Fruit fly (Drosophila melanogaster) whole organism, embryonic: ENCODE data around the gene Rnp4F.

Experiments
- Atf-2 ChIP-seq: fragments of 200-800 bp; sonication (Bioruptor generic); optimal IDR thresholded peaks from 2 replicates; lab custom pipeline; 2016; ENCODE audit warnings: missing biosample characterization, missing genetic modification characterization
- Atf3 ChIP-seq: fragments of 200-800 bp; sonication (Bioruptor generic); optimal IDR thresholded peaks from 3 replicates; lab custom pipeline; 2016; ENCODE audit warnings: missing biosample characterization, missing genetic modification characterization
- B-H1 ChIP-seq: fragments of 200-800 bp; sonication (Bioruptor generic); IDR thresholded peaks from 3 replicates; pipeline ENCODE4 v1.3.6; 2022; ENCODE audit warnings: missing biosample characterization, missing genetic modification characterization
- CG10366 ChIP-seq: fragments of 200-800 bp; sonication (Bioruptor generic); IDR thresholded peaks from 2 replicates; pipeline ENCODE4 v1.3.6; 2022; ENCODE audit warnings: missing biosample characterization, missing genetic modification characterization
- CG11504 ChIP-seq: fragments of 200-800 bp; sonication (Bioruptor generic); optimal IDR thresholded peaks from 3 replicates; lab custom pipeline; 2019; ENCODE audit warnings: missing biosample characterization, mild to moderate bottlenecking, missing genetic modification characterization, moderate library complexity
- CG13296 ChIP-seq: fragments of 200-800 bp; sonication (Bioruptor generic); optimal IDR thresholded peaks from 3 replicates; lab custom pipeline; 2018; ENCODE audit warnings: missing biosample characterization, mild to moderate bottlenecking, missing genetic modification characterization
- CG14441 ChIP-seq: fragments of 200-800 bp; sonication (Bioruptor generic); IDR thresholded peaks from 2 replicates; pipeline ENCODE4 v1.3.6; 2022; ENCODE audit warnings: missing biosample characterization, missing genetic modification characterization
- CG14667 ChIP-seq: fragments of 200-800 bp; sonication (Bioruptor generic); IDR thresholded peaks from 2 replicates; pipeline ENCODE4 v1.3.6; 2022; ENCODE audit warnings: missing biosample characterization, missing genetic modification characterization
- CG14710 ChIP-seq: fragments of 200-800 bp; sonication (Bioruptor generic); optimal IDR thresholded peaks from 3 replicates; lab custom pipeline; 2019; ENCODE audit warnings: missing biosample characterization, mild to moderate bottlenecking, missing genetic modification characterization, moderate library complexity
- CG15269 ChIP-seq: fragments of 200-800 bp; sonication (Bioruptor generic); optimal IDR thresholded peaks from 2 replicates; lab custom pipeline; 2018; ENCODE audit warnings: missing biosample characterization, mild to moderate bottlenecking, missing genetic modification characterization, moderate library complexity
- CG15514 ChIP-seq: fragments of 200-800 bp; sonication (Bioruptor generic); optimal IDR thresholded peaks from 3 replicates; lab custom pipeline; 2017; ENCODE audit warnings: missing biosample characterization, missing genetic modification characterization, mild to moderate bottlenecking, moderate library complexity, missing genetic modification reagents
- CG15696 ChIP-seq: fragments of 200-800 bp; sonication (Bioruptor generic); optimal IDR thresholded peaks from 2 replicates; lab custom pipeline; 2019; ENCODE audit warnings: missing biosample characterization, mild to moderate bottlenecking, missing genetic modification characterization, moderate library complexity
- CG17328 ChIP-seq: fragments of 200-800 bp; sonication (Bioruptor generic); IDR thresholded peaks from 2 replicates; pipeline ENCODE4 v1.3.6; 2022; ENCODE audit warnings: missing biosample characterization, missing genetic modification characterization
- CG2202 ChIP-seq: fragments of 200-800 bp; sonication (Bioruptor generic); optimal IDR thresholded peaks from 2 replicates; lab custom pipeline; 2018; ENCODE audit warnings: missing biosample characterization, mild to moderate bottlenecking, missing genetic modification characterization
- CG3281 ChIP-seq: fragments of 200-800 bp; sonication (Bioruptor generic); optimal IDR thresholded peaks from 3 replicates; lab custom pipeline; 2017; ENCODE audit warnings: missing biosample characterization, mild to moderate bottlenecking, missing genetic modification characterization
- CG34376 ChIP-seq: fragments of 200-800 bp; sonication (Bioruptor generic); optimal IDR thresholded peaks from 2 replicates; lab custom pipeline; 2018; ENCODE audit warnings: missing biosample characterization, mild to moderate bottlenecking, missing genetic modification characterization
- CG3838 ChIP-seq: fragments of 200-800 bp; sonication (Bioruptor generic); optimal IDR thresholded peaks from 3 replicates; lab custom pipeline; 2016; ENCODE audit warnings: missing biosample characterization, missing genetic modification characterization
- CG4328 ChIP-seq: fragments of 200-800 bp; sonication (Bioruptor generic); optimal IDR thresholded peaks from 3 replicates; lab custom pipeline; 2017; ENCODE audit warnings: missing biosample characterization, missing genetic modification reagents, missing genetic modification characterization
- CG4360 ChIP-seq: fragments of 200-800 bp; sonication (Bioruptor generic); IDR thresholded peaks from 2 replicates; pipeline ENCODE4 v1.3.6; 2022; ENCODE audit warnings: missing biosample characterization, missing genetic modification characterization
- CG6689 ChIP-seq: fragments of 200-800 bp; sonication (Bioruptor generic); IDR thresholded peaks from 2 replicates; pipeline ENCODE4 v1.3.6; 2022; ENCODE audit warnings: missing biosample characterization, missing genetic modification characterization
- CG6813 ChIP-seq: fragments of 200-800 bp; sonication (Bioruptor generic); optimal IDR thresholded peaks from 2 replicates; lab custom pipeline; 2017; ENCODE audit warnings: missing biosample characterization, missing genetic modification characterization, mild to moderate bottlenecking, moderate library complexity, missing genetic modification reagents
- CG7987 ChIP-seq: fragments of 200-800 bp; sonication (Bioruptor generic); optimal IDR thresholded peaks from 2 replicates; lab custom pipeline; 2018; ENCODE audit warnings: missing biosample characterization, mild to moderate bottlenecking, missing genetic modification characterization, moderate library complexity
- CG9727 ChIP-seq: fragments of 200-800 bp; sonication (Bioruptor generic); optimal IDR thresholded peaks from 3 replicates; lab custom pipeline; 2017; ENCODE audit warnings: missing biosample characterization, mild to moderate bottlenecking, missing genetic modification characterization
- D19A ChIP-seq: fragments of 200-800 bp; optimal IDR thresholded peaks from 3 replicates; lab custom pipeline; 2019; ENCODE audit warnings: missing biosample characterization, mild to moderate bottlenecking, missing genetic modification characterization, moderate library complexity
- Dbx ChIP-seq: fragments of 200-800 bp; sonication (Bioruptor generic); IDR thresholded peaks from 3 replicates; pipeline ENCODE4 v1.3.6; 2022; ENCODE audit warnings: missing biosample characterization, missing genetic modification characterization
- E2f2 ChIP-seq: fragments of 200-800 bp; sonication (Bioruptor generic); IDR thresholded peaks from 2 replicates; pipeline ENCODE4 v1.3.6; 2022; ENCODE audit warnings: missing biosample characterization, missing genetic modification characterization
- Ets65A ChIP-seq: fragments of 200-800 bp; sonication (Bioruptor generic); peaks from one replicate; lab custom pipeline; 2016; ENCODE audit warnings: missing biosample characterization, missing genetic modification characterization
- Hmr ChIP-seq: fragments of 200-800 bp; sonication (Bioruptor generic); optimal IDR thresholded peaks from 3 replicates; lab custom pipeline; 2017; ENCODE audit warnings: mild to moderate bottlenecking, missing biosample characterization, missing genetic modification reagents, missing genetic modification characterization
- Hr51 ChIP-seq, 2 experiments: fragments of 200-800 bp; sonication (Bioruptor generic); optimal IDR thresholded peaks; 2 replicates in 1 of 2; 3 replicates in 1 of 2; lab custom pipeline; 2016 to 2018; ENCODE audit warnings: missing biosample characterization in 2 of 2, missing genetic modification characterization in 2 of 2, mild to moderate bottlenecking in 1 of 2, moderate library complexity in 1 of 2
- Poxn ChIP-seq: fragments of 200-800 bp; sonication (Bioruptor generic); IDR thresholded peaks from 2 replicates; pipeline ENCODE4 v1.3.6; 2022; ENCODE audit warnings: missing biosample characterization, missing genetic modification characterization
- Usf ChIP-seq: fragments of 200-800 bp; sonication (Bioruptor generic); optimal IDR thresholded peaks from 2 replicates; lab custom pipeline; 2017; ENCODE audit warnings: missing genotype, missing biosample characterization, missing genetic modification characterization
- Xbp1 ChIP-seq: fragments of 200-800 bp; sonication (Bioruptor generic); optimal IDR thresholded peaks from 3 replicates; lab custom pipeline; 2016; ENCODE audit warnings: missing biosample characterization, mild to moderate bottlenecking, missing genetic modification characterization
- amos ChIP-seq: fragments of 200-800 bp; sonication (Bioruptor generic); IDR thresholded peaks from 2 replicates; pipeline ENCODE4 v1.3.6; 2022; ENCODE audit warnings: missing biosample characterization, missing genetic modification characterization; ENCODE audit not compliant: partially characterized antibody
- cad ChIP-seq: fragments of >200 bp; optimal IDR thresholded peaks from 2 replicates; lab custom pipeline; 2017; ENCODE audit warnings: missing biosample characterization, missing genetic modification characterization
- chif ChIP-seq, 2 experiments: fragments of 200-800 bp; sonication (Bioruptor generic); optimal IDR thresholded peaks; 3 replicates each; lab custom pipeline; 2016; ENCODE audit warnings: missing biosample characterization in 2 of 2, missing genetic modification characterization in 2 of 2
- dm ChIP-seq: fragments of 200-800 bp; sonication (Bioruptor generic); optimal IDR thresholded peaks from 3 replicates; lab custom pipeline; 2016; ENCODE audit warnings: missing biosample characterization, missing genetic modification characterization
- gfzf ChIP-seq: fragments of 200-800 bp; sonication (Bioruptor generic); optimal IDR thresholded peaks from 2 replicates; lab custom pipeline; 2016; ENCODE audit warnings: missing biosample characterization, mild to moderate bottlenecking, missing genetic modification characterization, moderate library complexity
- gro ChIP-seq: fragments of 200-800 bp; sonication (Bioruptor generic); optimal IDR thresholded peaks from 2 replicates; lab custom pipeline; 2016; ENCODE audit warnings: missing biosample characterization, missing genetic modification characterization
- inv ChIP-seq: fragments of 200-800 bp; sonication (Bioruptor generic); IDR thresholded peaks from 2 replicates; pipeline ENCODE4 v1.3.6; 2022; ENCODE audit warnings: missing biosample characterization, missing genetic modification characterization; ENCODE audit not compliant: partially characterized antibody
- ken ChIP-seq: fragments of 200-800 bp; sonication (Bioruptor generic); IDR thresholded peaks from 3 replicates; pipeline ENCODE4 v1.3.6; 2022; ENCODE audit warnings: missing biosample characterization, missing genetic modification characterization
- mam ChIP-seq: fragments of 200-800 bp; sonication (Bioruptor generic); optimal IDR thresholded peaks from 3 replicates; lab custom pipeline; 2016; ENCODE audit warnings: missing biosample characterization, missing genetic modification characterization
- nerfin-2 ChIP-seq: fragments of 200-800 bp; sonication (Bioruptor generic); IDR thresholded peaks from 2 replicates; pipeline ENCODE4 v1.3.6; 2022; ENCODE audit warnings: missing biosample characterization, missing genetic modification characterization; ENCODE audit not compliant: partially characterized antibody
- pita ChIP-seq: fragments of 200-800 bp; sonication (Bioruptor generic); optimal IDR thresholded peaks from 2 replicates; lab custom pipeline; 2017; ENCODE audit warnings: missing biosample characterization, mild to moderate bottlenecking, missing genetic modification characterization
- pnt ChIP-seq: fragments of 200-800 bp; sonication (Bioruptor generic); optimal IDR thresholded peaks from 3 replicates; lab custom pipeline; 2016; ENCODE audit warnings: missing biosample characterization, missing genetic modification characterization
- row ChIP-seq: fragments of 200-800 bp; sonication (Bioruptor generic); IDR thresholded peaks from 3 replicates; pipeline ENCODE4 v1.3.6; 2022; ENCODE audit warnings: missing biosample characterization, missing genetic modification characterization
- scrt ChIP-seq: fragments of 200-800 bp; sonication (Bioruptor generic); optimal IDR thresholded peaks from 2 replicates; lab custom pipeline; 2018; ENCODE audit warnings: missing biosample characterization, mild to moderate bottlenecking, missing genetic modification characterization, moderate library complexity
- sim ChIP-seq: fragments of 200-800 bp; sonication (Bioruptor generic); IDR thresholded peaks from 2 replicates; pipeline ENCODE4 v1.3.6; 2022; ENCODE audit warnings: missing biosample characterization, missing genetic modification characterization
- slou ChIP-seq: fragments of 200-800 bp; sonication (Bioruptor generic); optimal IDR thresholded peaks from 3 replicates; lab custom pipeline; 2016; ENCODE audit warnings: missing biosample characterization, missing genetic modification characterization
- unc-4 ChIP-seq: fragments of 200-800 bp; sonication (Bioruptor generic); IDR thresholded peaks from 2 replicates; pipeline ENCODE4 v1.3.6; 2022; ENCODE audit warnings: missing biosample characterization, missing genetic modification characterization; ENCODE audit not compliant: partially characterized antibody
- vvl ChIP-seq: fragments of 200-800 bp; sonication (Bioruptor generic); IDR thresholded peaks from 2 replicates; pipeline ENCODE4 v1.3.6; 2022; ENCODE audit warnings: missing biosample characterization, missing genetic modification characterization

Gene Rnp4F

DNA sequence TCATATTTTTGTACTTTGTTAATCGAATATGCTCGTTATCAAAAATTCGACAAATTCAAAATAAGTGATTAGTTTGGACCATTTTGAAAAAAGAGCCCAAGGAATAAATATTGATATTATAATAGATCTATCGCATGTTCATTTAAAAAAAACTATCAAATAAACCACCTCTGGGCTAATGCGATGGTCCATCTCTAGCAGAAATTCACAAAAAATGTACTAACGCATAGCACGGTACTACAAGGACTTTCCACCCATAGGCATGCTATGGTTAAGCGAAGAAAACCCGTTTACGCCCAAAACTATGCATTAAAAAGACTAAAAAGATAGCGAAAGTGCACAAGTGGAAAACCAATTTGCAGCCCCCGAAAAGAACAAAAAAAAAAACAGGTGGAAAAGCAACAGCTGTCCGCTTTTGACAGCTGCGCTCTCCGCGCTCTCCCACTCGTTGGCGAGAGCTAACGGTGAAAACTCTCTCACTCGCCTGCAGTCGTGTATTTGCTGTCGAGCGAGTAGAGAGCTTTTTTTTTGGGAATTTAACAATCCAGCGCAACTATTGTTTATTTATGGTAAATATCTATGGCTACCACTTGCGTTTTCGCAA is 9.9 kb upstream of the Rnp4F start, which contains the start of gene CanB (continued):
- no peak for TF ChIP-seq CG6689 (GFP tag; lab: Robert Waterston, UW)
- peak; percentile 38; the same call in 1 of the 2 replicates for TF ChIP-seq inv (GFP tag; lab: Robert Waterston, UW)
- TF ChIP-seq pita (GFP tag; lab: Kevin White, UChicago), result no peak
- no peak for TF ChIP-seq cad (GFP tag; lab: Kevin White, UChicago)
- TF ChIP-seq CG15696 (tag; lab: Kevin White, UChicago), result no peak
- no peak for TF ChIP-seq Dbx (GFP tag; lab: Robert Waterston, UW)
- no peak for TF ChIP-seq CG9727 (GFP tag; lab: Kevin White, UChicago)
- peak; percentile 17 for TF ChIP-seq CG11504 (tag; lab: Kevin White, UChicago)
- TF ChIP-seq Poxn (GFP tag; lab: Robert Waterston, UW), result no peak
- no peak for TF ChIP-seq sim (GFP tag; lab: Robert Waterston, UW)
- TF ChIP-seq Ets65A, result no peak
- TF ChIP-seq ken (GFP tag; lab: Robert Waterston, UW), result no peak
- TF ChIP-seq mam (GFP tag; lab: Kevin White, UChicago), result no peak
- no peak for TF ChIP-seq CG4360 (GFP tag; lab: Robert Waterston, UW)
- TF ChIP-seq CG17328 (GFP tag; lab: Robert Waterston, UW), result 0 out of 2 replicates have a peak, but pooled peaks have one; percentile 35
- TF ChIP-seq Atf-2 (GFP tag; lab: Kevin White, UChicago), result no peak
- peak; percentile 31 for TF ChIP-seq gro
- TF ChIP-seq CG4328 (GFP tag; lab: Kevin White, UChicago), result no peak
- no peak for TF ChIP-seq CG3281
- no peak for TF ChIP-seq CG14441 (GFP tag; lab: Robert Waterston, UW)
- TF ChIP-seq slou (GFP tag; lab: Kevin White, UChicago), result no peak
- TF ChIP-seq CG3838, result no peak
- 0 out of 2 replicates have a peak, but pooled peaks have one; percentile 31 for TF ChIP-seq vvl (GFP tag; lab: Robert Waterston, UW)
- TF ChIP-seq Usf, result no peak
- TF ChIP-seq pnt (GFP tag; lab: Kevin White, UChicago), result no peak
- TF ChIP-seq CG15269 (tag; lab: Kevin White, UChicago), result no peak
- peak; percentile 19 for TF ChIP-seq Xbp1 (GFP tag; lab: Kevin White, UChicago)
- peak; percentile 78 for TF ChIP-seq row
- no peak for TF ChIP-seq D19A (tag; lab: Kevin White, UChicago)
- TF ChIP-seq Hr51 (GFP tag; optimal IDR thresholded peaks at IDR 0.05; lab: Kevin White, UChicago), result no peak
- peak; percentile 31 for TF ChIP-seq E2f2 (GFP tag; lab: Robert Waterston, UW)
- peak; percentile 30 for TF ChIP-seq Hmr
- no peak for TF ChIP-seq CG2202
- peak in 1 of 2 experiments; percentile 2 for TF ChIP-seq chif (GFP tag; optimal IDR thresholded peaks at IDR 0.05; lab: Kevin White, UChicago)
- TF ChIP-seq amos (GFP tag; lab: Robert Waterston, UW), result peak; percentile 73
- no peak for TF ChIP-seq CG6813 (GFP tag; lab: Kevin White, UChicago)
- TF ChIP-seq CG14710, result peak; percentile 23
- no peak for TF ChIP-seq CG14667 (GFP tag; lab: Robert Waterston, UW)
- TF ChIP-seq B-H1, result no peak
- no peak for TF ChIP-seq Atf3 (GFP tag; lab: Kevin White, UChicago)
- TF ChIP-seq CG13296 (GFP tag; lab: Kevin White, UChicago), result no peak
- peak; percentile 66 for TF ChIP-seq unc-4 (GFP tag; lab: Robert Waterston, UW)
- TF ChIP-seq scrt (GFP tag; lab: Kevin White, UChicago), result peak; percentile 94
- TF ChIP-seq CG10366 (GFP tag; lab: Robert Waterston, UW), result no peak
- TF ChIP-seq gfzf (GFP tag; lab: Kevin White, UChicago), result peak; percentile 68
- no peak; the same call in 1 of the 2 replicates for TF ChIP-seq nerfin-2 (GFP tag; lab: Robert Waterston, UW)
- TF ChIP-seq CG15514 (GFP tag; lab: Kevin White, UChicago), result peak; percentile 34
- no peak for TF ChIP-seq CG7987 (GFP tag; lab: Kevin White, UChicago)
- TF ChIP-seq dm, result no peak
- no peak for TF ChIP-seq CG34376 (GFP tag; lab: Kevin White, UChicago)
